Fruit fly (Drosophila melanogaster): ENCODE measurements around the gene CG9643.

CG9643 gene

dm6 chr2L:2987681-2988381 is 8.7 kb upstream of the CG9643 start, which contains the start of the genes Chd1 and Bem46:
TSS of gene Chd1 (minus strand) at chr2L:2987723.
TSS of gene Bem46 (plus strand) at chr2L:2988116.
- peak; percentile 56 for TF ChIP-seq GATAd (GFP tag; optimal IDR thresholded peaks at IDR 0.05)
- no peak for TF ChIP-seq Rel (GFP tag; optimal IDR thresholded peaks at IDR 0.05)
- TF ChIP-seq Rel (tag; optimal IDR thresholded peaks at IDR 0.05): peak; percentile 41
- no peak for TF ChIP-seq woc (GFP tag; optimal IDR thresholded peaks at IDR 0.05)
- peak; percentile 92 for TF ChIP-seq HLH106 (tag; optimal IDR thresholded peaks at IDR 0.05)
- peak; percentile 84 for TF ChIP-seq psq (GFP tag; optimal IDR thresholded peaks at IDR 0.05)
- TF ChIP-seq Sp1 (GFP tag; optimal IDR thresholded peaks at IDR 0.05): peak; percentile 84
- TF ChIP-seq Hr78 (GFP tag; optimal IDR thresholded peaks at IDR 0.05): no peak
- TF ChIP-seq CG9705 (GFP tag; optimal IDR thresholded peaks at IDR 0.05): peak; percentile 79
- TF ChIP-seq OdsH (GFP tag; optimal IDR thresholded peaks at IDR 0.05): peak; percentile 80
- TF ChIP-seq Hr83 (GFP tag; optimal IDR thresholded peaks at IDR 0.05; ENCODE audit: poor library complexity, severe bottlenecking): peak; percentile 34
- peak; percentile 80 for TF ChIP-seq sv (GFP tag; optimal IDR thresholded peaks at IDR 0.05)
- peak; percentile 72 for TF ChIP-seq ey (GFP tag; optimal IDR thresholded peaks at IDR 0.05)
- peak; percentile 84 for TF ChIP-seq rgr (GFP tag; optimal IDR thresholded peaks at IDR 0.05)
- no peak for TF ChIP-seq dsf (GFP tag; optimal IDR thresholded peaks at IDR 0.05; ENCODE audit: borderline replicate concordance)
- peak in 1 of 2 experiments; percentile 91 for TF ChIP-seq foxo (GFP tag; optimal IDR thresholded peaks at IDR 0.05)
- TF ChIP-seq lola (GFP tag; optimal IDR thresholded peaks at IDR 0.05): no peak
- peak; percentile 73 for TF ChIP-seq Myc (optimal IDR thresholded peaks at IDR 0.05)
- no peak for TF ChIP-seq tai (GFP tag; optimal IDR thresholded peaks at IDR 0.05)
- TF ChIP-seq h (GFP tag; optimal IDR thresholded peaks at IDR 0.05): no peak

- no peak for TF ChIP-seq dl (GFP tag; optimal IDR thresholded peaks at IDR 0.05; ENCODE audit: insufficient read depth in 1 of 2, partially characterized antibody in 2 of 2)
These were observed 7.7 kb upstream of the CG9643 start for dm6 chr2L:2986776-2987175.

dm6 chr2L:2976829-2977228 is 2.3 kb downstream of the CG9643 start, which contains the start of the genes CG9641 and CG3165:
TSS of gene CG9641 (minus strand) at chr2L:2976862.
TSS of gene CG3165 (plus strand) at chr2L:2977122.
- TF ChIP-seq h (GFP tag; optimal IDR thresholded peaks at IDR 0.05): no peak
- no peak for TF ChIP-seq Hr78 (GFP tag; optimal IDR thresholded peaks at IDR 0.05)
- no peak for TF ChIP-seq usp (GFP tag; optimal IDR thresholded peaks at IDR 0.05)
- no peak for TF ChIP-seq tai (GFP tag; optimal IDR thresholded peaks at IDR 0.05)
- no peak for TF ChIP-seq br (GFP tag; optimal IDR thresholded peaks at IDR 0.05)
- TF ChIP-seq jim (GFP tag; optimal IDR thresholded peaks at IDR 0.05): no peak
- TF ChIP-seq dl (GFP tag; optimal IDR thresholded peaks at IDR 0.05; ENCODE audit: insufficient read depth in 1 of 2, partially characterized antibody in 2 of 2): no peak
- TF ChIP-seq N (GFP tag; optimal IDR thresholded peaks at IDR 0.05): no peak
- no peak for TF ChIP-seq brk (GFP tag; optimal IDR thresholded peaks at IDR 0.05)
- no peak for TF ChIP-seq pan (optimal IDR thresholded peaks at IDR 0.05)
- TF ChIP-seq Jra (GFP tag; optimal IDR thresholded peaks at IDR 0.05): no peak
- peak; percentile 90 for TF ChIP-seq ey (GFP tag; optimal IDR thresholded peaks at IDR 0.05)
- TF ChIP-seq Dfd (GFP tag; optimal IDR thresholded peaks at IDR 0.05): no peak
- no peak for TF ChIP-seq Hnf4 (GFP tag; optimal IDR thresholded peaks at IDR 0.05)
- peak; percentile 89 for TF ChIP-seq CG9705 (GFP tag; optimal IDR thresholded peaks at IDR 0.05)
- no peak for TF ChIP-seq rgr (GFP tag; optimal IDR thresholded peaks at IDR 0.05)
- no peak for TF ChIP-seq CG32264 (GFP tag; optimal IDR thresholded peaks at IDR 0.05)
- no peak for TF ChIP-seq Myc (optimal IDR thresholded peaks at IDR 0.05)
- TF ChIP-seq Mio (GFP tag; optimal IDR thresholded peaks at IDR 0.05): no peak
- TF ChIP-seq fru (GFP tag; optimal IDR thresholded peaks at IDR 0.05): no peak
- no peak for TF ChIP-seq CrebA (GFP tag; optimal IDR thresholded peaks at IDR 0.05; ENCODE audit: borderline replicate concordance)
- peak; percentile 90 for TF ChIP-seq HLH106 (tag; optimal IDR thresholded peaks at IDR 0.05)
- no peak for TF ChIP-seq dmrt93B (GFP tag; optimal IDR thresholded peaks at IDR 0.05)
- TF ChIP-seq lola (GFP tag; optimal IDR thresholded peaks at IDR 0.05): no peak
- no peak for TF ChIP-seq Abd-B (GFP tag; optimal IDR thresholded peaks at IDR 0.05)
- TF ChIP-seq woc (GFP tag; optimal IDR thresholded peaks at IDR 0.05): no peak
- peak; percentile 89 for TF ChIP-seq sv (GFP tag; optimal IDR thresholded peaks at IDR 0.05)
- no peak for TF ChIP-seq Vsx2 (GFP tag; optimal IDR thresholded peaks at IDR 0.05; ENCODE audit: partially characterized antibody)
- peak; percentile 87 for TF ChIP-seq Hr83 (GFP tag; optimal IDR thresholded peaks at IDR 0.05; ENCODE audit: poor library complexity, severe bottlenecking)
- TF ChIP-seq psq (GFP tag; optimal IDR thresholded peaks at IDR 0.05): peak; percentile 79
- TF ChIP-seq OdsH (GFP tag; optimal IDR thresholded peaks at IDR 0.05): peak; percentile 88
- TF ChIP-seq sage (GFP tag; optimal IDR thresholded peaks at IDR 0.05): no peak
- TF ChIP-seq GATAd (GFP tag; optimal IDR thresholded peaks at IDR 0.05): peak; percentile 71
- no peak for TF ChIP-seq Dif (GFP tag; optimal IDR thresholded peaks at IDR 0.05; ENCODE audit: partially characterized antibody)
- no peak for TF ChIP-seq Rel (GFP tag; optimal IDR thresholded peaks at IDR 0.05)
- peak; percentile 68 for TF ChIP-seq Rel (tag; optimal IDR thresholded peaks at IDR 0.05)
- peak; percentile 85 for TF ChIP-seq Sp1 (GFP tag; optimal IDR thresholded peaks at IDR 0.05)
- TF ChIP-seq dsf (GFP tag; optimal IDR thresholded peaks at IDR 0.05; ENCODE audit: borderline replicate concordance): no peak
- TF ChIP-seq foxo (GFP tag; optimal IDR thresholded peaks at IDR 0.05): peak in 1 of 2 experiments; percentile 93
